Worm (Caenorhabditis elegans): ENCODE measurements around the gene F57F4.2.

- no peak for TF ChIP-seq elt-2 (tag; optimal IDR thresholded peaks at IDR 0.05)
- TF ChIP-seq dmd-4 (tag; optimal IDR thresholded peaks at IDR 0.05; ENCODE audit: borderline replicate concordance): peak; percentile 4
- no peak for TF ChIP-seq sox-4 (tag; optimal IDR thresholded peaks at IDR 0.05)
- TF ChIP-seq C38D4.7 (GFP tag; optimal IDR thresholded peaks at IDR 0.05): no peak
- no peak for TF ChIP-seq K09A11.1 (tag; optimal IDR thresholded peaks at IDR 0.05; ENCODE audit: insufficient read depth)
- TF ChIP-seq tbx-7 (tag; optimal IDR thresholded peaks at IDR 0.05): no peak
- no peak for TF ChIP-seq ceh-6 (GFP tag; optimal IDR thresholded peaks at IDR 0.05)
Observed at ce11 chrV:6354202-6354601, 35.3 kb downstream of the F57F4.2 start.

Data from whole organism, late embryonic.